Fruit fly (Drosophila melanogaster) whole organism, embryonic: ENCODE results near the gene inaF-B.
A peak's percentile ranks its signal among the peaks of the same experiment; 100 is the strongest.

Source experiments
- Ada2b ChIP-seq: fragments of 200-800 bp; sonication (Bioruptor generic); IDR thresholded peaks from 2 replicates; pipeline ENCODE4 v1.3.6; 2022; ENCODE audit warnings: missing biosample characterization, missing genetic modification characterization
- C15 ChIP-seq: fragments of 200-800 bp; sonication (Bioruptor generic); IDR thresholded peaks from 3 replicates; pipeline ENCODE4 v1.3.6; 2022; ENCODE audit warnings: missing biosample characterization, missing genetic modification characterization
- CG12744 ChIP-seq: fragments of 200-800 bp; sonication (Bioruptor generic); optimal IDR thresholded peaks from 2 replicates; lab custom pipeline; 2016; ENCODE audit warnings: missing biosample characterization, missing genetic modification characterization
- CG14965 ChIP-seq: fragments of 200-800 bp; sonication (Bioruptor generic); optimal IDR thresholded peaks from 2 replicates; lab custom pipeline; 2016; ENCODE audit warnings: missing biosample characterization, missing genetic modification characterization, borderline replicate concordance
- CG15479 ChIP-seq: fragments of 200-800 bp; sonication (Bioruptor generic); optimal IDR thresholded peaks from 3 replicates; lab custom pipeline; 2019; ENCODE audit warnings: missing biosample characterization, mild to moderate bottlenecking, missing genetic modification characterization, moderate library complexity
- CG16779 ChIP-seq: fragments of 200-800 bp; sonication (Bioruptor generic); IDR thresholded peaks from 2 replicates; pipeline ENCODE4 v1.3.6; 2022; ENCODE audit warnings: missing biosample characterization, missing genetic modification characterization
- CG17568 ChIP-seq: fragments of 200-800 bp; sonication (Bioruptor generic); optimal IDR thresholded peaks from 2 replicates; lab custom pipeline; 2018; ENCODE audit warnings: missing biosample characterization, mild to moderate bottlenecking, missing genetic modification characterization, moderate library complexity
- CG18764 ChIP-seq: fragments of 200-800 bp; sonication (Bioruptor generic); optimal IDR thresholded peaks from 3 replicates; lab custom pipeline; 2016; ENCODE audit warnings: missing biosample characterization, missing genetic modification characterization
- CG2202 ChIP-seq: fragments of 200-800 bp; sonication (Bioruptor generic); optimal IDR thresholded peaks from 2 replicates; lab custom pipeline; 2018; ENCODE audit warnings: missing biosample characterization, mild to moderate bottlenecking, missing genetic modification characterization
- CG31365 ChIP-seq: fragments of 200-800 bp; sonication (Bioruptor generic); optimal IDR thresholded peaks from 2 replicates; lab custom pipeline; 2018; ENCODE audit warnings: missing biosample characterization, mild to moderate bottlenecking, missing genetic modification characterization
- CG31388 ChIP-seq: fragments of 200-800 bp; sonication (Bioruptor generic); optimal IDR thresholded peaks from 2 replicates; lab custom pipeline; 2016; ENCODE audit warnings: missing biosample characterization, missing genetic modification characterization
- CG3163 ChIP-seq: fragments of 200-800 bp; sonication (Bioruptor generic); optimal IDR thresholded peaks from 3 replicates; lab custom pipeline; 2016; ENCODE audit warnings: missing biosample characterization, missing genetic modification characterization
- CG4424 ChIP-seq: fragments of 200-800 bp; sonication (Bioruptor generic); optimal IDR thresholded peaks from 3 replicates; lab custom pipeline; 2016; ENCODE audit warnings: missing biosample characterization, missing genetic modification characterization
- CG6654 ChIP-seq: fragments of 200-800 bp; sonication (Bioruptor generic); optimal IDR thresholded peaks from 2 replicates; lab custom pipeline; 2017; ENCODE audit warnings: missing biosample characterization, mild to moderate bottlenecking, missing genetic modification characterization
- CG6813 ChIP-seq: fragments of 200-800 bp; sonication (Bioruptor generic); optimal IDR thresholded peaks from 2 replicates; lab custom pipeline; 2017; ENCODE audit warnings: missing biosample characterization, missing genetic modification characterization, mild to moderate bottlenecking, moderate library complexity, missing genetic modification reagents
- D ChIP-seq, 2 experiments: fragments of 200-800 bp in 1 of 2; fragments of >200 bp in 1 of 2; sonication (Bioruptor generic) in 1 of 2; optimal IDR thresholded peaks; 2 replicates in 1 of 2; 3 replicates in 1 of 2; lab custom pipeline; 2017; ENCODE audit warnings: mild to moderate bottlenecking in 1 of 2, missing biosample characterization in 1 of 2, missing genetic modification characterization in 1 of 2, missing genetic modification reagents in 1 of 2
- Dp ChIP-seq: fragments of 200-800 bp; sonication (Bioruptor generic); optimal IDR thresholded peaks from 2 replicates; lab custom pipeline; 2018; ENCODE audit warnings: missing biosample characterization, mild to moderate bottlenecking, missing genetic modification characterization, moderate library complexity
- Dref ChIP-seq: fragments of 200-800 bp; sonication (Bioruptor generic); IDR thresholded peaks from 2 replicates; pipeline ENCODE4 v1.3.6; 2022; ENCODE audit warnings: missing biosample characterization, missing genetic modification characterization
- E2f2 ChIP-seq: fragments of 200-800 bp; sonication (Bioruptor generic); IDR thresholded peaks from 2 replicates; pipeline ENCODE4 v1.3.6; 2022; ENCODE audit warnings: missing biosample characterization, missing genetic modification characterization
- Gsc ChIP-seq: fragments of 200-800 bp; sonication (Bioruptor generic); IDR thresholded peaks from 2 replicates; pipeline ENCODE4 v1.3.6; 2022; ENCODE audit warnings: missing biosample characterization, missing genetic modification characterization
- Kr ChIP-seq: fragments of 200-800 bp; sonication (Bioruptor generic); optimal IDR thresholded peaks from 2 replicates; lab custom pipeline; 2017; ENCODE audit warnings: missing biosample characterization, mild to moderate bottlenecking, missing genetic modification characterization
- Mes4 ChIP-seq: fragments of 200-800 bp; sonication (Bioruptor generic); optimal IDR thresholded peaks from 2 replicates; lab custom pipeline; 2016; ENCODE audit warnings: missing biosample characterization, missing genetic modification characterization
- Poxn ChIP-seq: fragments of 200-800 bp; sonication (Bioruptor generic); IDR thresholded peaks from 2 replicates; pipeline ENCODE4 v1.3.6; 2022; ENCODE audit warnings: missing biosample characterization, missing genetic modification characterization
- Rfx ChIP-seq: fragments of 200-800 bp; sonication (Bioruptor generic); IDR thresholded peaks from 2 replicates; pipeline ENCODE4 v1.3.6; 2022; ENCODE audit warnings: missing biosample characterization, missing genetic modification characterization
- Ssrp ChIP-seq: fragments of 200-800 bp; sonication (Bioruptor generic); optimal IDR thresholded peaks from 2 replicates; lab custom pipeline; 2018; ENCODE audit warnings: missing biosample characterization, mild to moderate bottlenecking, missing genetic modification characterization, moderate library complexity
- Taf1 ChIP-seq: fragments of 200-800 bp; sonication (Bioruptor generic); IDR thresholded peaks from 2 replicates; pipeline ENCODE4 v1.3.6; 2022; ENCODE audit warnings: missing biosample characterization, missing genetic modification characterization
- YL-1 ChIP-seq: fragments of 200-800 bp; sonication (Bioruptor generic); optimal IDR thresholded peaks from 3 replicates; lab custom pipeline; 2017; ENCODE audit warnings: missing biosample characterization, mild to moderate bottlenecking, missing genetic modification characterization
- aop ChIP-seq: fragments of 200-800 bp; sonication (Bioruptor generic); IDR thresholded peaks from 2 replicates; pipeline ENCODE4 v1.3.6; 2022; ENCODE audit warnings: missing biosample characterization, missing genetic modification characterization
- ash1 ChIP-seq: fragments of 200-800 bp; sonication (Bioruptor generic); optimal IDR thresholded peaks from 2 replicates; lab custom pipeline; 2018; ENCODE audit warnings: missing biosample characterization, mild to moderate bottlenecking, missing genetic modification characterization
- bbx ChIP-seq: fragments of 200-800 bp; sonication (Bioruptor generic); IDR thresholded peaks from 2 replicates; pipeline ENCODE4 v1.3.6; 2022; ENCODE audit warnings: missing biosample characterization, missing genetic modification characterization; ENCODE audit not compliant: partially characterized antibody
- caup ChIP-seq: fragments of 200-800 bp; sonication (Bioruptor generic); optimal IDR thresholded peaks from 3 replicates; lab custom pipeline; 2017; ENCODE audit warnings: missing biosample characterization, mild to moderate bottlenecking, missing genetic modification characterization, moderate library complexity; ENCODE audit not compliant: severe bottlenecking
- chif ChIP-seq, 2 experiments: fragments of 200-800 bp; sonication (Bioruptor generic); optimal IDR thresholded peaks; 3 replicates each; lab custom pipeline; 2016; ENCODE audit warnings: missing biosample characterization in 2 of 2, missing genetic modification characterization in 2 of 2
- chinmo ChIP-seq: fragments of 200-800 bp; sonication (Bioruptor generic); IDR thresholded peaks from 4 replicates; pipeline ENCODE4 v1.3.6; 2022; ENCODE audit warnings: missing biosample characterization, missing genetic modification characterization; ENCODE audit not compliant: partially characterized antibody
- corto ChIP-seq: fragments of 200-800 bp; sonication (Bioruptor generic); optimal IDR thresholded peaks from 2 replicates; lab custom pipeline; 2016; ENCODE audit warnings: missing biosample characterization, mild to moderate bottlenecking, missing genetic modification characterization, moderate library complexity
- crol ChIP-seq: fragments of 200-800 bp; sonication (Bioruptor generic); IDR thresholded peaks from 2 replicates; pipeline ENCODE4 v1.3.6; 2022; ENCODE audit warnings: missing biosample characterization, missing genetic modification characterization
- her ChIP-seq: fragments of 200-800 bp; sonication (Bioruptor generic); optimal IDR thresholded peaks from 2 replicates; lab custom pipeline; 2016; ENCODE audit warnings: missing biosample characterization, missing genetic modification characterization
- lab ChIP-seq: fragments of 200-800 bp; sonication (Bioruptor generic); optimal IDR thresholded peaks from 3 replicates; lab custom pipeline; 2017; ENCODE audit warnings: missing biosample characterization, missing genetic modification characterization, mild to moderate bottlenecking, moderate library complexity, missing genetic modification reagents
- lbe ChIP-seq: fragments of 200-800 bp; sonication (Bioruptor generic); optimal IDR thresholded peaks from 2 replicates; lab custom pipeline; 2016; ENCODE audit warnings: missing biosample characterization, mild to moderate bottlenecking, missing genetic modification characterization
- mld ChIP-seq: fragments of 200-800 bp; sonication (Bioruptor generic); IDR thresholded peaks from 3 replicates; pipeline ENCODE4 v1.3.6; 2022; ENCODE audit warnings: missing biosample characterization, missing genetic modification characterization; ENCODE audit not compliant: partially characterized antibody
- pros ChIP-seq: fragments of 200-800 bp; sonication (Bioruptor generic); optimal IDR thresholded peaks from 3 replicates; lab custom pipeline; 2019; ENCODE audit warnings: missing biosample characterization, mild to moderate bottlenecking, missing genetic modification characterization, moderate library complexity
- rib ChIP-seq: fragments of 200-800 bp; sonication (Bioruptor generic); IDR thresholded peaks from 2 replicates; pipeline ENCODE4 v1.3.6; 2022; ENCODE audit warnings: missing biosample characterization, missing genetic modification characterization
- run ChIP-seq: fragments of 200-800 bp; sonication (Bioruptor generic); optimal IDR thresholded peaks from 3 replicates; lab custom pipeline; 2018; ENCODE audit warnings: missing biosample characterization, mild to moderate bottlenecking, missing genetic modification characterization
- schlank ChIP-seq: fragments of 200-800 bp; sonication (Bioruptor generic); optimal IDR thresholded peaks from 2 replicates; lab custom pipeline; 2018; ENCODE audit warnings: missing biosample characterization, mild to moderate bottlenecking, missing genetic modification characterization
- slou ChIP-seq: fragments of 200-800 bp; sonication (Bioruptor generic); optimal IDR thresholded peaks from 3 replicates; lab custom pipeline; 2016; ENCODE audit warnings: missing biosample characterization, missing genetic modification characterization
- stwl ChIP-seq: fragments of 200-800 bp; sonication (Bioruptor generic); optimal IDR thresholded peaks from 3 replicates; lab custom pipeline; 2018; ENCODE audit warnings: missing biosample characterization, mild to moderate bottlenecking, missing genetic modification characterization, moderate library complexity
- tll ChIP-seq, 2 experiments: fragments of 200-800 bp in 1 of 2; fragments of >200 bp in 1 of 2; sonication (Bioruptor generic) in 1 of 2; optimal IDR thresholded peaks; 2 replicates each; lab custom pipeline; 2017 to 2019; ENCODE audit warnings: missing biosample characterization in 2 of 2, missing genetic modification characterization in 2 of 2, mild to moderate bottlenecking in 1 of 2, moderate library complexity in 1 of 2
- twi ChIP-seq: fragments of 200-800 bp; optimal IDR thresholded peaks from 2 replicates; lab custom pipeline; 2019; ENCODE audit warnings: missing biosample characterization, mild to moderate bottlenecking, missing genetic modification characterization, moderate library complexity

inaF-B gene

DNA sequence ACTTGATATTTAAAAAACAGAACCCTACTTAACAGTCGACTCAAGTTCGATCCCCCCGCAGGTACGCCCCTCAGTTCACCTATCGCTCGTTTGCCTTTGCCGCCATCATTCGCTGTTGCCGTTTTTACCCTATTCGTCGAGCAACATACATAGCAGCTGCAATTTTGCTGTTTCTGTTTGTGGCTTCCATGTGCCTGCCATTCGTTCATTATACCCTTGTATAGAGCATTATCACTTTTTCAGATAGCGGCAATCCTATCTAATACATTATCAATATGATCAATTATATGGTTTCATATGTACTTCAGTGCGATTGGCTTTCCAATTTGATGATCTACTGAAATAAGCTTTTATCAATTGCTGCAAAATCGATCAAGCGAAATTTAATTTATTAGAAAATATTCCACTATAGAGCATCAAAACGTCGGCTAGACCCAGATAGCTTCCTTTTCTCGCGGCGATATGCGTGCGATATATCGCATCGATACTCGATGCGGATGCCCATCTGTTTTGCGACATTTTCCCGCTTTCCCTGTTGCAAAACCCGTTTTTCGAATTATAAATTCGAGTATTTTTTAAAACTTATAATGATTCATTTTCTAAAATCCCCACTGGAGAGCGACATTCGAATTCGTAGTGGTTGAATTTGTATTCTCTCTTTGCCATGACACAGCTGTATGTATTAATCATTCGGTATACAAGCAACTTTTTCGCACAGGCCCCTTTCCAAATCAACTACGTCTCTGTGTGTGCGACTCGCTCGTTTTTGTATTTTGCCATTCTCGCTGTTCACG, 16.4 kb downstream of the inaF-B start (continued):
- TF ChIP-seq CG6813, result peak; percentile 81
- TF ChIP-seq bbx (GFP tag; lab: Robert Waterston, UW), result peak; percentile 78
- TF ChIP-seq rib (GFP tag; lab: Robert Waterston, UW), result peak; percentile 88
- TF ChIP-seq Dp (GFP tag; lab: Kevin White, UChicago), result no peak
- peak; percentile 86 for TF ChIP-seq caup (GFP tag; lab: Kevin White, UChicago)
- TF ChIP-seq Poxn (GFP tag; lab: Robert Waterston, UW), result no peak; the same call in 1 of the 2 replicates
- TF ChIP-seq Dref (GFP tag; lab: Robert Waterston, UW), result no peak
- no peak for TF ChIP-seq tll (GFP tag; optimal IDR thresholded peaks at IDR 0.05; lab: Kevin White, UChicago)
- peak; percentile 50 for TF ChIP-seq CG18764 (GFP tag; lab: Kevin White, UChicago)
- TF ChIP-seq CG17568 (GFP tag; lab: Kevin White, UChicago), result peak; percentile 80
- TF ChIP-seq pros (GFP tag; lab: Kevin White, UChicago), result peak; percentile 73
- TF ChIP-seq Gsc (GFP tag; lab: Robert Waterston, UW), result peak; percentile 65
- peak; percentile 50; the same call in 1 of the 4 replicates for TF ChIP-seq chinmo (GFP tag; lab: Robert Waterston, UW)
- peak; percentile 91 for TF ChIP-seq lab (GFP tag; lab: Kevin White, UChicago)
- TF ChIP-seq CG6654 (GFP tag; lab: Kevin White, UChicago), result peak; percentile 59
- peak; percentile 87 for TF ChIP-seq Rfx
- TF ChIP-seq slou (GFP tag; lab: Kevin White, UChicago), result peak; percentile 83
- peak; percentile 84 to 92 for TF ChIP-seq chif (GFP tag; optimal IDR thresholded peaks at IDR 0.05; lab: Kevin White, UChicago)
- TF ChIP-seq CG31365 (tag; lab: Kevin White, UChicago), result peak; percentile 32
- TF ChIP-seq CG4424 (GFP tag; lab: Kevin White, UChicago), result peak; percentile 81
- TF ChIP-seq CG14965 (GFP tag; lab: Kevin White, UChicago), result peak; percentile 4
- peak; percentile 79 for TF ChIP-seq CG12744
- no peak for TF ChIP-seq aop
- TF ChIP-seq Taf1 (GFP tag; lab: Robert Waterston, UW), result no peak; the same call in 1 of the 2 replicates
- peak; percentile 61 for TF ChIP-seq Ada2b (GFP tag; lab: Robert Waterston, UW)
- peak; percentile 91 for TF ChIP-seq twi (tag; lab: Kevin White, UChicago)
- TF ChIP-seq crol (GFP tag; lab: Robert Waterston, UW), result peak; percentile 77
- TF ChIP-seq D (optimal IDR thresholded peaks at IDR 0.05; lab: Kevin White, UChicago), result no peak
- TF ChIP-seq D (GFP tag; optimal IDR thresholded peaks at IDR 0.05; lab: Kevin White, UChicago), result peak; percentile 87
- TF ChIP-seq run (tag; lab: Kevin White, UChicago), result peak; percentile 85
- TF ChIP-seq CG31388 (GFP tag; lab: Kevin White, UChicago), result peak; percentile 82
- peak; percentile 70 for TF ChIP-seq corto (GFP tag; lab: Kevin White, UChicago)
- TF ChIP-seq E2f2 (GFP tag; lab: Robert Waterston, UW), result peak; percentile 55; the same call in 1 of the 2 replicates
- 0 out of 3 replicates have a peak, but pooled peaks have one; percentile 25 for TF ChIP-seq C15 (GFP tag; lab: Robert Waterston, UW)
- TF ChIP-seq Ssrp (tag; lab: Kevin White, UChicago), result peak; percentile 88
- peak; percentile 95 for TF ChIP-seq CG15479 (GFP tag; lab: Kevin White, UChicago)
- no peak for TF ChIP-seq stwl (tag; lab: Kevin White, UChicago)
- TF ChIP-seq Mes4 (GFP tag; lab: Kevin White, UChicago), result peak; percentile 56
- TF ChIP-seq Kr (GFP tag; lab: Kevin White, UChicago), result no peak
- TF ChIP-seq schlank, result peak; percentile 62
- peak; percentile 64; the same call in 1 of the 3 replicates for TF ChIP-seq mld
- TF ChIP-seq her, result peak; percentile 63
- TF ChIP-seq lbe, result peak; percentile 82
- peak; percentile 65 for TF ChIP-seq CG2202 (tag; lab: Kevin White, UChicago)
- TF ChIP-seq CG16779 (GFP tag; lab: Robert Waterston, UW), result 0 out of 2 replicates have a peak, but pooled peaks have one; percentile 3
- peak; percentile 24 for TF ChIP-seq YL-1 (GFP tag; lab: Kevin White, UChicago)
- no peak for TF ChIP-seq ash1 (GFP tag; lab: Kevin White, UChicago)
- TF ChIP-seq CG3163 (GFP tag; lab: Kevin White, UChicago), result peak; percentile 67
